Fruit fly (Drosophila melanogaster): Measurements from ENCODE around the gene CG4496.

Gene CG4496

dm6 chr2L:7200168-7200567 is 10.4 kb upstream of the CG4496 start:
- peak; percentile 27 for TF ChIP-seq sens (GFP tag)
- TF ChIP-seq CG6689 (GFP tag; IDR thresholded peaks at IDR 0.05): 0 out of 2 replicates have a peak, but pooled peaks have one; percentile 16
- TF ChIP-seq ab (GFP tag; optimal IDR thresholded peaks at IDR 0.05): no peak
- TF ChIP-seq Blimp-1 (GFP tag; optimal IDR thresholded peaks at IDR 0.05): peak; percentile 10
- TF ChIP-seq Sry-β (GFP tag; optimal IDR thresholded peaks at IDR 0.05): peak; percentile 86
- peak; percentile 2 for TF ChIP-seq CG10979 (tag; optimal IDR thresholded peaks at IDR 0.05)
- TF ChIP-seq Dek (tag; optimal IDR thresholded peaks at IDR 0.05): no peak
- no peak for TF ChIP-seq trem (tag; optimal IDR thresholded peaks at IDR 0.05)
- TF ChIP-seq CG7839 (tag; optimal IDR thresholded peaks at IDR 0.05): peak; percentile 0
- no peak for TF ChIP-seq Bteb2 (GFP tag; optimal IDR thresholded peaks at IDR 0.05)
- peak; percentile 9; the same call in 1 of the 3 replicates for TF ChIP-seq row (GFP tag; IDR thresholded peaks at IDR 0.05)
- peak; percentile 32 for TF ChIP-seq gem (tag; optimal IDR thresholded peaks at IDR 0.05)
- TF ChIP-seq CG17361 (GFP tag; IDR thresholded peaks at IDR 0.05): 0 out of 3 replicates have a peak, but pooled peaks have one; percentile 30

dm6 chr2L:7199635-7200110 is 9.9 kb upstream of the CG4496 start:
- 0 out of 3 replicates have a peak, but pooled peaks have one; percentile 22 for TF ChIP-seq zfh1 (GFP tag; IDR thresholded peaks at IDR 0.05)
- TF ChIP-seq CG12071 (GFP tag; optimal IDR thresholded peaks at IDR 0.05): no peak
- no peak for TF ChIP-seq tll (GFP tag; optimal IDR thresholded peaks at IDR 0.05)
- no peak for TF ChIP-seq sisA (GFP tag; IDR thresholded peaks at IDR 0.05)
- TF ChIP-seq Hr3 (GFP tag; optimal IDR thresholded peaks at IDR 0.05): no peak
- TF ChIP-seq CG18011 (GFP tag; optimal IDR thresholded peaks at IDR 0.05): no peak
- TF ChIP-seq lmd (GFP tag; IDR thresholded peaks at IDR 0.05): no peak
- TF ChIP-seq bsh (GFP tag; optimal IDR thresholded peaks at IDR 0.05): peak in 1 of 2 experiments; percentile 38
- no peak for TF ChIP-seq da (GFP tag; optimal IDR thresholded peaks at IDR 0.05)
- no peak for TF ChIP-seq klu (GFP tag; IDR thresholded peaks at IDR 0.05)
- TF ChIP-seq CG17328 (GFP tag; IDR thresholded peaks at IDR 0.05): peak; percentile 35; the same call in 1 of the 2 replicates
- no peak for TF ChIP-seq her (GFP tag; optimal IDR thresholded peaks at IDR 0.05)
- peak; percentile 0 for TF ChIP-seq HLHmδ (GFP tag; optimal IDR thresholded peaks at IDR 0.05)
- TF ChIP-seq NK7.1 (GFP tag; optimal IDR thresholded peaks at IDR 0.05): no peak
- peak; percentile 6 for TF ChIP-seq CG11504 (tag; optimal IDR thresholded peaks at IDR 0.05)
- no peak for TF ChIP-seq CoRest (tag; optimal IDR thresholded peaks at IDR 0.05)
- peak; percentile 3 for TF ChIP-seq CG2712 (tag; optimal IDR thresholded peaks at IDR 0.05)
- TF ChIP-seq Nf-YB (GFP tag; optimal IDR thresholded peaks at IDR 0.05): no peak
- TF ChIP-seq ems (GFP tag; optimal IDR thresholded peaks at IDR 0.05): no peak
- TF ChIP-seq Aef1 (GFP tag; IDR thresholded peaks at IDR 0.05): no peak
- TF ChIP-seq Hr78 (GFP tag; optimal IDR thresholded peaks at IDR 0.05): no peak
- no peak for TF ChIP-seq CG17912 (GFP tag; optimal IDR thresholded peaks at IDR 0.05)
- 0 out of 2 replicates have a peak, but pooled peaks have one; percentile 9 for TF ChIP-seq Xrp1 (GFP tag; IDR thresholded peaks at IDR 0.05)
- no peak for TF ChIP-seq CG9609 (GFP tag; optimal IDR thresholded peaks at IDR 0.05)
- TF ChIP-seq CG12236 (GFP tag; optimal IDR thresholded peaks at IDR 0.05): no peak
- peak; percentile 68 for TF ChIP-seq Drgx (GFP tag; IDR thresholded peaks at IDR 0.05)
- TF ChIP-seq Eip74EF (GFP tag; optimal IDR thresholded peaks at IDR 0.05): peak in 1 of 2 experiments; percentile 77
- peak; percentile 46 for TF ChIP-seq sd (tag; optimal IDR thresholded peaks at IDR 0.05)
- no peak for TF ChIP-seq CG12104 (GFP tag; optimal IDR thresholded peaks at IDR 0.05)
- TF ChIP-seq pum (GFP tag; optimal IDR thresholded peaks at IDR 0.05): no peak
- TF ChIP-seq ro (GFP tag; IDR thresholded peaks at IDR 0.05): no peak
- 0 out of 3 replicates have a peak, but pooled peaks have one; percentile 8 for TF ChIP-seq ci (GFP tag; IDR thresholded peaks at IDR 0.05)
- no peak for TF ChIP-seq MBD-R2 (GFP tag; IDR thresholded peaks at IDR 0.05)
- TF ChIP-seq aop (GFP tag; IDR thresholded peaks at IDR 0.05): no peak
- no peak for TF ChIP-seq wor (GFP tag; IDR thresholded peaks at IDR 0.05)
- TF ChIP-seq CG9797 (GFP tag; optimal IDR thresholded peaks at IDR 0.05): no peak
- 0 out of 3 replicates have a peak, but pooled peaks have one; percentile 23 for TF ChIP-seq CG34422 (GFP tag; IDR thresholded peaks at IDR 0.05)

Measured in whole organism, embryonic.